Worm (Caenorhabditis elegans) whole organism, young adult: ENCODE results near the gene R07B7.6.

Experiments used
- K12H6.12 ChIP-seq: fragments of 200-800 bp; sonication (Bioruptor generic); optimal IDR thresholded peaks from 2 replicates; lab custom pipeline; 2018; ENCODE audit warnings: mild to moderate bottlenecking, missing genetic modification characterization, missing compliant biosample characterization
- ama-1 ChIP-seq, 3 experiments: fragments of 150-350 bp in 1 of 3; sonication (generic microtip) in 2 of 3; optimal IDR thresholded peaks; 2 replicates each; lab custom pipeline; 2014 to 2018; ENCODE audit warnings: missing biosample characterization in 2 of 3, missing genetic modification characterization in 2 of 3, missing genetic modification reagents in 2 of 3
- attf-3 ChIP-seq: fragments of 200-800 bp; sonication (Bioruptor generic); conservative IDR thresholded peaks from 2 replicates; pipeline ENCODE4 v1.3.6; 2022; ENCODE audit warnings: missing genetic modification reagents, missing genetic modification characterization, missing compliant biosample characterization
- cebp-1 ChIP-seq, 2 experiments: fragments of 200-800 bp in 1 of 2; sonication (Bioruptor generic) in 1 of 2; sonication (generic microtip) in 1 of 2; IDR thresholded peaks in 1 of 2; optimal IDR thresholded peaks in 1 of 2; 2 replicates each; pipeline versions ENCODE4 v1.3.6 to Lab custom; 2017 to 2022; ENCODE audit warnings: missing compliant biosample characterization in 2 of 2, missing genetic modification characterization in 2 of 2, mild to moderate bottlenecking in 1 of 2, missing genetic modification reagents in 1 of 2, moderate library complexity in 1 of 2
- egl-18 ChIP-seq: fragments of 200-800 bp; sonication (Bioruptor generic); IDR thresholded peaks from 2 replicates; pipeline ENCODE4 v1.3.6; 2022; ENCODE audit warnings: missing genetic modification reagents, missing genetic modification characterization, missing compliant biosample characterization
- hrde-1 ChIP-seq: sonication (generic microtip); optimal IDR thresholded peaks from 2 replicates; lab custom pipeline; 2016; ENCODE audit warnings: missing genetic modification characterization, mild to moderate bottlenecking, missing compliant biosample characterization, moderate library complexity, missing genotype, missing genetic modification reagents, borderline replicate concordance
- lin-35 ChIP-seq, 3 experiments: fragments of 150-350 bp in 2 of 3; sonication (generic microtip) in 1 of 3; optimal IDR thresholded peaks; 2 replicates each; lab custom pipeline; 2014 to 2018; ENCODE audit warnings: missing biosample characterization in 3 of 3, missing genetic modification characterization in 3 of 3, missing genetic modification reagents in 3 of 3
- lir-1 ChIP-seq: fragments of 200-800 bp; sonication (Bioruptor generic); conservative IDR thresholded peaks from 2 replicates; pipeline ENCODE4 v1.3.6; 2022; ENCODE audit warnings: missing genetic modification reagents, missing genetic modification characterization, missing compliant biosample characterization
- mel-28 ChIP-seq: sonication (generic microtip); optimal IDR thresholded peaks from 2 replicates; lab custom pipeline; 2016; ENCODE audit warnings: borderline replicate concordance, mild to moderate bottlenecking, missing genetic modification characterization, missing compliant biosample characterization
- snpc-4 ChIP-seq, 5 experiments: fragments of 150-350 bp in 1 of 5; sonication (generic microtip) in 4 of 5; optimal IDR thresholded peaks; 2 replicates each; lab custom pipeline; 2014 to 2018; ENCODE audit warnings: missing genetic modification characterization in 5 of 5, missing biosample characterization in 3 of 5, antibody characterized with exemption in 2 of 5, mild to moderate bottlenecking in 2 of 5, missing compliant biosample characterization in 2 of 5, missing genotype in 2 of 5, moderate library complexity in 2 of 5, missing genetic modification reagents in 1 of 5
- ztf-26 ChIP-seq: sonication (generic microtip); optimal IDR thresholded peaks from 2 replicates; lab custom pipeline; 2017; ENCODE audit warnings: missing genetic modification characterization, missing compliant biosample characterization

- no peak for TF ChIP-seq lir-1 (GFP tag; lab: Robert Waterston, UW)
- TF ChIP-seq cebp-1 (GFP tag; IDR thresholded peaks at IDR 0.05; lab: Robert Waterston, UW) = no peak
- no peak for TF ChIP-seq cebp-1 (tag; optimal IDR thresholded peaks at IDR 0.05; lab: Kevin White, UChicago)
- TF ChIP-seq egl-18 (GFP tag; lab: Robert Waterston, UW) = no peak
- no peak for TF ChIP-seq snpc-4 (GFP tag; optimal IDR thresholded peaks at IDR 0.05; lab: Kevin White, UChicago)
- no peak for TF ChIP-seq snpc-4 (tag; optimal IDR thresholded peaks at IDR 0.05; lab: Kevin White, UChicago)
- no peak for TF ChIP-seq ztf-26 (tag; lab: Kevin White, UChicago)
- TF ChIP-seq mel-28 (tag; lab: Kevin White, UChicago) = no peak
- TF ChIP-seq attf-3 (GFP tag; lab: Robert Waterston, UW) = no peak
- TF ChIP-seq lin-35 (GFP tag; optimal IDR thresholded peaks at IDR 0.05; lab: Kevin White, UChicago) = no peak
- TF ChIP-seq hrde-1 (tag; lab: Kevin White, UChicago) = no peak
- no peak for TF ChIP-seq K12H6.12 (tag; lab: Kevin White, UChicago)
- no peak for TF ChIP-seq ama-1 (optimal IDR thresholded peaks at IDR 0.05; lab: Kevin White, UChicago)
- TF ChIP-seq ama-1 (GFP tag; optimal IDR thresholded peaks at IDR 0.05; lab: Kevin White, UChicago) = no peak
Observed at ce11 chrV:12085867-12086634, 11.3 kb upstream of the R07B7.6 start.
